Worm (Caenorhabditis elegans): Measurements from ENCODE around the gene arl-1.

arl-1 gene

ce11 chrII:8625163-8625562, 43.4 kb downstream of the arl-1 start, which contains the start of gene sptf-2:
Gene sptf-2 (plus strand): TSS chrII:8625459.
- TF ChIP-seq sma-9 (GFP tag; optimal IDR thresholded peaks at IDR 0.05) (peak; percentile 1), sma-9 (tag; optimal IDR thresholded peaks at IDR 0.05) (no peak), blmp-1 (tag; optimal IDR thresholded peaks at IDR 0.05; ENCODE audit: insufficient read depth) (no peak), elt-1 (tag; optimal IDR thresholded peaks at IDR 0.05) (no peak), nhr-237 (tag; optimal IDR thresholded peaks at IDR 0.05) (no peak), nhr-129 (tag; optimal IDR thresholded peaks at IDR 0.05) (no peak), lin-13 (GFP tag; optimal IDR thresholded peaks at IDR 0.05) (no peak), nhr-77 (tag; optimal IDR thresholded peaks at IDR 0.05) (no peak), sem-4 (tag; optimal IDR thresholded peaks at IDR 0.05) (no peak), C34F6.9 (tag; optimal IDR thresholded peaks at IDR 0.05) (no peak), fos-1 (tag; optimal IDR thresholded peaks at IDR 0.05) (peak; percentile 97), nhr-6 (tag; optimal IDR thresholded peaks at IDR 0.05) (no peak), F13H6.1 (tag; optimal IDR thresholded peaks at IDR 0.05) (peak; percentile 5), nhr-10 (tag; optimal IDR thresholded peaks at IDR 0.05) (no peak), ama-1 (optimal IDR thresholded peaks at IDR 0.05) (no peak), aly-2 (tag; optimal IDR thresholded peaks at IDR 0.05) (no peak), nhr-11 (tag; optimal IDR thresholded peaks at IDR 0.05) (no peak), sma-3 (GFP tag; optimal IDR thresholded peaks at IDR 0.05) (no peak), gmeb-1 (tag; optimal IDR thresholded peaks at IDR 0.05) (peak; percentile 9), crh-2 (tag; optimal IDR thresholded peaks at IDR 0.05) (peak; percentile 29)

- TF ChIP-seq peb-1 (tag; optimal IDR thresholded peaks at IDR 0.05) (no peak), mdl-1 (tag; optimal IDR thresholded peaks at IDR 0.05) (no peak), F13H6.1 (tag; optimal IDR thresholded peaks at IDR 0.05) (no peak), ceh-82 (tag; optimal IDR thresholded peaks at IDR 0.05) (no peak), ZK546.5 (tag; optimal IDR thresholded peaks at IDR 0.05) (no peak), zag-1 (tag; optimal IDR thresholded peaks at IDR 0.05) (no peak)
Observed at ce11 chrII:8626598-8626997, 44.8 kb downstream of the arl-1 start.

ce11 chrII:8627907-8628306, 46.1 kb downstream of the arl-1 start:
- TF ChIP-seq ama-1 (optimal IDR thresholded peaks at IDR 0.05) (no peak), egl-27 (tag; optimal IDR thresholded peaks at IDR 0.05) (no peak), lin-13 (GFP tag; optimal IDR thresholded peaks at IDR 0.05) (no peak), zag-1 (tag; optimal IDR thresholded peaks at IDR 0.05) (no peak), gmeb-1 (tag; optimal IDR thresholded peaks at IDR 0.05) (no peak), lin-11 (tag; optimal IDR thresholded peaks at IDR 0.05) (no peak), ZK546.5 (tag; optimal IDR thresholded peaks at IDR 0.05) (no peak), mdl-1 (tag; optimal IDR thresholded peaks at IDR 0.05) (no peak), aly-2 (tag; optimal IDR thresholded peaks at IDR 0.05) (no peak), mbf-1 (tag; optimal IDR thresholded peaks at IDR 0.05) (no peak), ztf-11 (tag; optimal IDR thresholded peaks at IDR 0.05) (no peak)

ce11 chrII:8630088-8630487, 48.3 kb downstream of the arl-1 start, which contains the start of gene T22C8.6:
Gene T22C8.6 (minus strand): TSS chrII:8630281.
- TF ChIP-seq lin-13 (GFP tag; optimal IDR thresholded peaks at IDR 0.05) (no peak), mbf-1 (tag; optimal IDR thresholded peaks at IDR 0.05) (no peak), blmp-1 (tag; optimal IDR thresholded peaks at IDR 0.05; ENCODE audit: insufficient read depth) (peak; percentile 17), ztf-1 (GFP tag; conservative IDR thresholded peaks at IDR 0.05) (no peak)

ce11 chrII:8631766-8632165, 50.0 kb downstream of the arl-1 start:
- TF ChIP-seq ceh-16 (tag; optimal IDR thresholded peaks at IDR 0.05) (no peak), mdl-1 (tag; optimal IDR thresholded peaks at IDR 0.05) (no peak), ztf-11 (tag; optimal IDR thresholded peaks at IDR 0.05) (no peak), snpc-4 (tag; optimal IDR thresholded peaks at IDR 0.05) (no peak), nhr-25 (tag; optimal IDR thresholded peaks at IDR 0.05) (no peak), ztf-1 (GFP tag; conservative IDR thresholded peaks at IDR 0.05) (no peak), alr-1 (tag; optimal IDR thresholded peaks at IDR 0.05) (no peak), lin-11 (tag; optimal IDR thresholded peaks at IDR 0.05) (no peak), C34F6.9 (tag; optimal IDR thresholded peaks at IDR 0.05) (no peak), nhr-23 (tag; optimal IDR thresholded peaks at IDR 0.05) (no peak), R02D3.7 (tag; optimal IDR thresholded peaks at IDR 0.05) (no peak), crh-2 (tag; optimal IDR thresholded peaks at IDR 0.05) (no peak), unc-62 (GFP tag; optimal IDR thresholded peaks at IDR 0.05) (no peak)

Data from whole organism, L2 larva.